Worm (Caenorhabditis elegans) whole organism, early embryonic: ENCODE results near the gene C35D10.12.

Experiments
- ama-1 ChIP-seq: fragments of 150-350 bp; optimal IDR thresholded peaks from 2 replicates; lab custom pipeline; 2014
- ceh-36 ChIP-seq: sonication (generic microtip); optimal IDR thresholded peaks from 2 replicates; lab custom pipeline; 2016; ENCODE audit warnings: missing genetic modification characterization, inconsistent platforms, missing compliant biosample characterization
- flt-1 ChIP-seq: fragments of 200-800 bp; sonication (Bioruptor generic); IDR thresholded peaks from 2 replicates; pipeline ENCODE4 v1.3.6; 2022; ENCODE audit warnings: missing genetic modification characterization, missing compliant biosample characterization
- scrt-1 ChIP-seq: fragments of 200-800 bp; sonication (Bioruptor generic); IDR thresholded peaks from 2 replicates; pipeline ENCODE4 v1.3.6; 2022; ENCODE audit warnings: missing genetic modification characterization, missing compliant biosample characterization
- sea-1 ChIP-seq: fragments of 200-800 bp; sonication (Bioruptor generic); conservative IDR thresholded peaks from 2 replicates; pipeline ENCODE4 v1.3.6; 2022; ENCODE audit warnings: missing genetic modification characterization, missing compliant biosample characterization

DNA sequence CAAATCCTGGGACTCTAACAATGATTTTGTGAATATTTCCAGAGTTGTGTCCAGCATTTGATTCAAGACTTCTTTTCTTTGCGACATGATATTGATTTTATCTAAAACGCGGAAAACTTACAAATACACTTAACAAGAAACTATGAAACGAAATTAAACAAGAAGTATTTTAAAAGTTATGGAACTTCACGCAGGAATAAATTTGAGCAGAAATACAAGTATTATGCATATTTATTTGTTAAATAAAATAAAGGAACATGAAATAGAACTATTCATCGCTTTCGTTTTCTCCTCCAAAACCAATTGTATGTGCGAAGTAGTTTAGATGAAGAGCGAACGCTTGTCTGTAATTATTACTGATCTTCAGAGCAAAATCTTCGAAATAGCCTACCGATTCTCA, 29.2 kb upstream of the C35D10.12 start, which contains the start of gene kbp-2:
- TF ChIP-seq flt-1 (GFP tag; lab: Robert Waterston, UW) (no peak), ama-1 (lab: Kevin White, UChicago) (no peak), ceh-36 (tag; lab: Kevin White, UChicago) (no peak), sea-1 (no peak), scrt-1 (GFP tag; lab: Robert Waterston, UW) (no peak)
